Fruit fly (Drosophila melanogaster) whole organism, prepupa: Measurements from ENCODE around the gene CG9029.

ENCODE experiments used
- Blimp-1 ChIP-seq: fragments of 200-800 bp; sonication (Bioruptor generic); optimal IDR thresholded peaks from 3 replicates; lab custom pipeline; 2017; ENCODE audit warnings: missing biosample characterization, missing genetic modification characterization, mild to moderate bottlenecking, moderate library complexity, missing genetic modification reagents
- CG15336 ChIP-seq: fragments of 200-800 bp; sonication (Bioruptor generic); IDR thresholded peaks from 2 replicates; pipeline ENCODE4 v1.3.6; 2022; ENCODE audit warnings: missing biosample characterization, missing genetic modification characterization
- CG16779 ChIP-seq: fragments of 200-800 bp; sonication (Bioruptor generic); optimal IDR thresholded peaks from 3 replicates; lab custom pipeline; 2017; ENCODE audit warnings: missing biosample characterization, mild to moderate bottlenecking, missing genetic modification characterization
- CG32006 ChIP-seq: fragments of 200-800 bp; sonication (Bioruptor generic); optimal IDR thresholded peaks from 3 replicates; lab custom pipeline; 2017; ENCODE audit warnings: missing biosample characterization, mild to moderate bottlenecking, missing genetic modification characterization
- CG3919 ChIP-seq: fragments of 200-800 bp; sonication (Bioruptor generic); optimal IDR thresholded peaks from 3 replicates; lab custom pipeline; 2016; ENCODE audit warnings: missing biosample characterization, missing genetic modification characterization
- CG6163 ChIP-seq: fragments of 200-800 bp; sonication (Bioruptor generic); IDR thresholded peaks from 3 replicates; pipeline ENCODE4 v1.3.6; 2022; ENCODE audit warnings: missing biosample characterization, missing genetic modification characterization
- CG6276 ChIP-seq: fragments of 200-800 bp; sonication (Bioruptor generic); optimal IDR thresholded peaks from 2 replicates; lab custom pipeline; 2017; ENCODE audit warnings: missing biosample characterization, mild to moderate bottlenecking, missing genetic modification characterization
- CG7368 ChIP-seq: fragments of 200-800 bp; sonication (Bioruptor generic); optimal IDR thresholded peaks from 3 replicates; lab custom pipeline; 2016; ENCODE audit warnings: missing biosample characterization, missing genetic modification characterization
- Hr38 ChIP-seq: sonication (Bioruptor generic); optimal IDR thresholded peaks from 2 replicates; lab custom pipeline; 2016; ENCODE audit warnings: missing biosample characterization, missing genetic modification characterization
- Hr39 ChIP-seq: fragments of 200-800 bp; sonication (Bioruptor generic); optimal IDR thresholded peaks from 2 replicates; lab custom pipeline; 2016; ENCODE audit warnings: missing biosample characterization, missing genetic modification characterization
- fd85E ChIP-seq: fragments of 200-800 bp; sonication (Bioruptor generic); optimal IDR thresholded peaks from 3 replicates; lab custom pipeline; 2016; ENCODE audit warnings: missing biosample characterization, missing genetic modification characterization
- net ChIP-seq: fragments of 200-800 bp; sonication (Bioruptor generic); optimal IDR thresholded peaks from 3 replicates; lab custom pipeline; 2016; ENCODE audit warnings: missing biosample characterization, missing genetic modification characterization
- ss ChIP-seq, 2 experiments: fragments of 200-800 bp; sonication (Bioruptor generic); optimal IDR thresholded peaks; 2 replicates in 1 of 2; 3 replicates in 1 of 2; lab custom pipeline; 2017 to 2018; ENCODE audit warnings: mild to moderate bottlenecking in 2 of 2, missing biosample characterization in 2 of 2, missing genetic modification characterization in 2 of 2, moderate library complexity in 1 of 2

DNA sequence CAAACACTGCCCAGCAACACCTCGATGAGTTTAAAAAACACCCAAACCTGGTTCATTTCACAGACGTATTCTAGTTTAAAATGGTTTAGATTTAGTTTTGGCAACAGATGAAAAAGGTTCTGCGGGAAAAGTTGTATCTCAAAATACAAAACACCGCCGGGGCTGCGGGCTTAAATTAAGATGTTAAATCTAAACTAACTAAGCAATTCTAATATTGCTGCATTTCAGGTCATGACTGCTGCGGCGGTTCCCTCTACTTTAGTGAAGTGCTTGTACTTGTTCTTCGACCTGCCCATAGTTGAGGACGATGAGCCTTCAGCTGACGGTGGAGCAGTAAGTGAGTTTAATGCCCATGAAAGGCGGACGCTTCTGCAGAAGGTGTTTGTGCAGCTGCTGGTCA lies 24.4 kb downstream of the CG9029 start, which contains the start of gene CG14000:
- TF ChIP-seq ss (GFP tag; optimal IDR thresholded peaks at IDR 0.05; lab: Kevin White, UChicago), result no peak
- no peak for TF ChIP-seq CG6276 (GFP tag; lab: Kevin White, UChicago)
- no peak for TF ChIP-seq CG6163
- no peak for TF ChIP-seq CG15336 (GFP tag; lab: Robert Waterston, UW)
- TF ChIP-seq Blimp-1 (GFP tag; lab: Kevin White, UChicago), result no peak
- TF ChIP-seq CG16779 (tag; lab: Kevin White, UChicago), result no peak
- no peak for TF ChIP-seq fd85E (GFP tag; lab: Kevin White, UChicago)
- TF ChIP-seq Hr38, result no peak
- no peak for TF ChIP-seq CG32006 (GFP tag; lab: Kevin White, UChicago)
- TF ChIP-seq Hr39, result no peak
- no peak for TF ChIP-seq net (GFP tag; lab: Kevin White, UChicago)
- TF ChIP-seq CG7368 (GFP tag; lab: Kevin White, UChicago), result no peak
- TF ChIP-seq CG3919 (GFP tag; lab: Kevin White, UChicago), result no peak
